Worm (Caenorhabditis elegans) whole organism, mixed stage, embryonic: Measurements from ENCODE around the gene F58F6.5.

Experiments used
- ceh-83 ChIP-seq: fragments of 200-800 bp; sonication (Bioruptor generic); optimal IDR thresholded peaks from 2 replicates; lab custom pipeline; 2018; ENCODE audit warnings: mild to moderate bottlenecking, missing genetic modification characterization, missing compliant biosample characterization
- elt-1 ChIP-seq: sonication (generic microtip); optimal IDR thresholded peaks from 2 replicates; lab custom pipeline; 2017; ENCODE audit warnings: missing genetic modification characterization, mild to moderate bottlenecking, missing compliant biosample characterization, antibody characterized with exemption, moderate library complexity, borderline replicate concordance; ENCODE audit not compliant: insufficient read depth
- lsy-2 ChIP-seq: fragments of 150-350 bp; optimal IDR thresholded peaks from 2 replicates; lab custom pipeline; 2014; ENCODE audit warnings: missing biosample characterization, missing genetic modification characterization
- nhr-237 ChIP-seq: fragments of 150-350 bp; optimal IDR thresholded peaks from 2 replicates; lab custom pipeline; 2014; ENCODE audit warnings: missing biosample characterization, missing genetic modification characterization
- nhr-28 ChIP-seq: fragments of 150-350 bp; optimal IDR thresholded peaks from 2 replicates; lab custom pipeline; 2014; ENCODE audit warnings: missing biosample characterization, missing genetic modification characterization
- nhr-76 ChIP-seq: sonication (generic microtip); optimal IDR thresholded peaks from 2 replicates; lab custom pipeline; 2017; ENCODE audit warnings: missing biosample characterization, missing genetic modification characterization
- snpc-4 ChIP-seq: fragments of 150-350 bp; optimal IDR thresholded peaks from 2 replicates; lab custom pipeline; 2014; ENCODE audit warnings: missing biosample characterization, missing genetic modification characterization
- unc-62 ChIP-seq: fragments of 150-350 bp; optimal IDR thresholded peaks from 2 replicates; lab custom pipeline; 2014; ENCODE audit warnings: missing biosample characterization, missing genetic modification reagents, missing genetic modification characterization
- zip-8 ChIP-seq: fragments of 150-350 bp; optimal IDR thresholded peaks from 2 replicates; lab custom pipeline; 2014; ENCODE audit warnings: missing biosample characterization, missing genetic modification characterization
- ztf-11 ChIP-seq: fragments of 150-350 bp; optimal IDR thresholded peaks from 2 replicates; lab custom pipeline; 2014; ENCODE audit warnings: missing biosample characterization, missing genetic modification characterization

DNA sequence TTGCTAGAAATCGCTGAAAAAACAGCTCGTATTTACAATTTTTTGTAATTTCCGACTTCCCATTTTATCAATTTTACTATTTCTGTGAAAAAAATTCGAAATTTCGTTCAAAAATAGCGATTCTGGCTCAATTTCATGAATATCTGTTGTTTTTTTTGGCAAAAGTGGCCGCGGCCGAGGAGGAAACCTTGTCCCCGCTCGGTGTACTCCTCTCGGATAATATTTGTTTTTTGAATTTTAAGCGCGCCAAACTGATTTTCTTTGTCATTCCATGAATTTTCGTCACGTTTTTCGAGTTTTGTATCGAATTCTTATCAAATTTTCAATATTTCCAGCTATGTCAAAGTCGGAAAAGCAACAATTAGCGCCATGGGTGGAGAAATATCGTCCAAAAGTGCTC, 3.5 kb downstream of the F58F6.5 start, which contains the start of gene rfc-2:
- TF ChIP-seq ceh-83 (no peak), snpc-4 (tag; lab: Kevin White, UChicago) (no peak), nhr-76 (tag; lab: Kevin White, UChicago) (no peak), lsy-2 (tag; lab: Kevin White, UChicago) (no peak), unc-62 (no peak), nhr-28 (tag; lab: Kevin White, UChicago) (no peak), elt-1 (no peak), nhr-237 (tag; lab: Kevin White, UChicago) (no peak), zip-8 (tag; lab: Kevin White, UChicago) (no peak), ztf-11 (no peak)
